Fruit fly (Drosophila melanogaster) whole organism, embryonic: ENCODE measurements around the gene Rchy1.
A peak's percentile ranks its signal among the peaks of the same experiment; 100 is the strongest.

ENCODE experiments used
- Ada2b ChIP-seq: fragments of 200-800 bp; sonication (Bioruptor generic); IDR thresholded peaks from 2 replicates; pipeline ENCODE4 v1.3.6; 2022; ENCODE audit warnings: missing biosample characterization, missing genetic modification characterization
- Asciz ChIP-seq: fragments of 200-800 bp; sonication (Bioruptor generic); optimal IDR thresholded peaks from 2 replicates; lab custom pipeline; 2017; ENCODE audit warnings: missing biosample characterization, mild to moderate bottlenecking, missing genetic modification characterization, missing genetic modification reagents
- CG10209 ChIP-seq: fragments of 200-800 bp; sonication (Bioruptor generic); optimal IDR thresholded peaks from 3 replicates; lab custom pipeline; 2017; ENCODE audit warnings: missing biosample characterization, mild to moderate bottlenecking, missing genetic modification characterization, missing genetic modification reagents
- CG10267 ChIP-seq: fragments of 200-800 bp; sonication (Bioruptor generic); optimal IDR thresholded peaks from 2 replicates; lab custom pipeline; 2018; ENCODE audit warnings: missing biosample characterization, mild to moderate bottlenecking, missing genetic modification characterization, moderate library complexity
- CG10565 ChIP-seq: fragments of 200-800 bp; sonication (Bioruptor generic); optimal IDR thresholded peaks from 3 replicates; lab custom pipeline; 2016; ENCODE audit warnings: missing biosample characterization, mild to moderate bottlenecking, missing genetic modification characterization
- CG12391 ChIP-seq: fragments of 200-800 bp; sonication (Bioruptor generic); optimal IDR thresholded peaks from 3 replicates; lab custom pipeline; 2018; ENCODE audit warnings: missing biosample characterization, mild to moderate bottlenecking, missing genetic modification characterization, moderate library complexity
- CG13624 ChIP-seq: fragments of 200-800 bp; sonication (Bioruptor generic); optimal IDR thresholded peaks from 2 replicates; lab custom pipeline; 2016; ENCODE audit warnings: missing biosample characterization, missing genetic modification characterization
- CG14050 ChIP-seq: fragments of 200-800 bp; sonication (Bioruptor generic); IDR thresholded peaks from 3 replicates; pipeline ENCODE4 v1.3.6; 2022; ENCODE audit warnings: missing biosample characterization, missing genetic modification characterization
- CG15011 ChIP-seq: fragments of 200-800 bp; sonication (Bioruptor generic); optimal IDR thresholded peaks from 3 replicates; lab custom pipeline; 2018; ENCODE audit warnings: missing biosample characterization, mild to moderate bottlenecking, missing genetic modification characterization
- CG16779 ChIP-seq: fragments of 200-800 bp; sonication (Bioruptor generic); IDR thresholded peaks from 2 replicates; pipeline ENCODE4 v1.3.6; 2022; ENCODE audit warnings: missing biosample characterization, missing genetic modification characterization
- CG17912 ChIP-seq: fragments of 200-800 bp; sonication (Bioruptor generic); optimal IDR thresholded peaks from 2 replicates; lab custom pipeline; 2018; ENCODE audit warnings: missing biosample characterization, mild to moderate bottlenecking, missing genetic modification characterization
- CG33213 ChIP-seq: fragments of 200-800 bp; sonication (Bioruptor generic); optimal IDR thresholded peaks from 3 replicates; lab custom pipeline; 2016; ENCODE audit warnings: missing biosample characterization, missing genetic modification characterization
- CG34376 ChIP-seq: fragments of 200-800 bp; sonication (Bioruptor generic); optimal IDR thresholded peaks from 2 replicates; lab custom pipeline; 2018; ENCODE audit warnings: missing biosample characterization, mild to moderate bottlenecking, missing genetic modification characterization
- CG7556 ChIP-seq: fragments of 200-800 bp; sonication (Bioruptor generic); optimal IDR thresholded peaks from 2 replicates; lab custom pipeline; 2017; ENCODE audit warnings: missing biosample characterization, mild to moderate bottlenecking, missing genetic modification characterization
- CG7745 ChIP-seq: fragments of 200-800 bp; sonication (Bioruptor generic); optimal IDR thresholded peaks from 2 replicates; lab custom pipeline; 2018; ENCODE audit warnings: missing biosample characterization, mild to moderate bottlenecking, missing genetic modification characterization, moderate library complexity
- CG7928 ChIP-seq: fragments of 200-800 bp; sonication (Bioruptor generic); optimal IDR thresholded peaks from 2 replicates; lab custom pipeline; 2017; ENCODE audit warnings: missing biosample characterization, mild to moderate bottlenecking, missing genetic modification characterization
- CG8089 ChIP-seq: fragments of 200-800 bp; sonication (Bioruptor generic); optimal IDR thresholded peaks from 3 replicates; lab custom pipeline; 2016; ENCODE audit warnings: missing biosample characterization, missing genetic modification characterization
- CG8478 ChIP-seq: fragments of >200 bp; optimal IDR thresholded peaks from 2 replicates; lab custom pipeline; 2018
- CrebB ChIP-seq: fragments of 200-800 bp; sonication (Bioruptor generic); optimal IDR thresholded peaks from 3 replicates; lab custom pipeline; 2018; ENCODE audit warnings: missing biosample characterization, mild to moderate bottlenecking, missing genetic modification characterization
- D19A ChIP-seq: fragments of 200-800 bp; optimal IDR thresholded peaks from 3 replicates; lab custom pipeline; 2019; ENCODE audit warnings: missing biosample characterization, mild to moderate bottlenecking, missing genetic modification characterization, moderate library complexity
- Doc3 ChIP-seq: fragments of 200-800 bp; sonication (Bioruptor generic); IDR thresholded peaks from 3 replicates; pipeline ENCODE4 v1.3.6; 2022; ENCODE audit warnings: missing biosample characterization, missing genetic modification characterization; ENCODE audit not compliant: partially characterized antibody
- Fer1 ChIP-seq: fragments of 200-800 bp; sonication (Bioruptor generic); optimal IDR thresholded peaks from 2 replicates; lab custom pipeline; 2017; ENCODE audit warnings: missing biosample characterization, mild to moderate bottlenecking, missing genetic modification characterization
- HLHmδ ChIP-seq: fragments of 200-800 bp; sonication (Bioruptor generic); optimal IDR thresholded peaks from 2 replicates; lab custom pipeline; 2018; ENCODE audit warnings: missing biosample characterization, mild to moderate bottlenecking, missing genetic modification characterization, moderate library complexity
- Lpt ChIP-seq: fragments of >200 bp; optimal IDR thresholded peaks from 2 replicates; lab custom pipeline; 2018; ENCODE audit warnings: missing biosample characterization, missing genetic modification characterization
- MESR4 ChIP-seq: fragments of 200-800 bp; sonication (Bioruptor generic); optimal IDR thresholded peaks from 2 replicates; lab custom pipeline; 2018; ENCODE audit warnings: missing biosample characterization, mild to moderate bottlenecking, missing genetic modification characterization, moderate library complexity
- Meics ChIP-seq: fragments of 200-800 bp; sonication (Bioruptor generic); optimal IDR thresholded peaks from 2 replicates; lab custom pipeline; 2017; ENCODE audit warnings: missing biosample characterization, mild to moderate bottlenecking, missing genetic modification characterization
- Xrp1 ChIP-seq: fragments of 200-800 bp; sonication (Bioruptor generic); IDR thresholded peaks from 2 replicates; pipeline ENCODE4 v1.3.6; 2022; ENCODE audit warnings: missing biosample characterization, missing genetic modification characterization
- YL-1 ChIP-seq: fragments of 200-800 bp; sonication (Bioruptor generic); optimal IDR thresholded peaks from 3 replicates; lab custom pipeline; 2017; ENCODE audit warnings: missing biosample characterization, mild to moderate bottlenecking, missing genetic modification characterization
- ab ChIP-seq: fragments of 200-800 bp; sonication (Bioruptor generic); optimal IDR thresholded peaks from 2 replicates; lab custom pipeline; 2016; ENCODE audit warnings: missing biosample characterization, missing genetic modification characterization
- abd-A ChIP-seq: fragments of 200-800 bp; sonication (Bioruptor generic); optimal IDR thresholded peaks from 3 replicates; lab custom pipeline; 2019; ENCODE audit warnings: missing biosample characterization, mild to moderate bottlenecking, missing genetic modification characterization, moderate library complexity
- ap ChIP-seq: fragments of 200-800 bp; sonication (Bioruptor generic); IDR thresholded peaks from 2 replicates; pipeline ENCODE4 v1.3.6; 2022; ENCODE audit warnings: missing biosample characterization, missing genetic modification characterization
- bcd ChIP-seq: fragments of 200-800 bp; sonication (Bioruptor generic); optimal IDR thresholded peaks from 2 replicates; lab custom pipeline; 2017; ENCODE audit warnings: missing biosample characterization, mild to moderate bottlenecking, missing genetic modification characterization
- bowl ChIP-seq: fragments of 200-800 bp; sonication (Bioruptor generic); IDR thresholded peaks from 2 replicates; pipeline ENCODE4 v1.3.6; 2022; ENCODE audit warnings: missing biosample characterization, missing genetic modification characterization
- chinmo ChIP-seq: fragments of 200-800 bp; sonication (Bioruptor generic); IDR thresholded peaks from 4 replicates; pipeline ENCODE4 v1.3.6; 2022; ENCODE audit warnings: missing biosample characterization, missing genetic modification characterization; ENCODE audit not compliant: partially characterized antibody
- chn ChIP-seq: fragments of 200-800 bp; sonication (Bioruptor generic); optimal IDR thresholded peaks from 2 replicates; lab custom pipeline; 2016; ENCODE audit warnings: missing biosample characterization, missing genetic modification characterization
- crol ChIP-seq: fragments of 200-800 bp; sonication (Bioruptor generic); IDR thresholded peaks from 2 replicates; pipeline ENCODE4 v1.3.6; 2022; ENCODE audit warnings: missing biosample characterization, missing genetic modification characterization
- ftz-f1 ChIP-seq: fragments of 200-800 bp; sonication (Bioruptor generic); optimal IDR thresholded peaks from 2 replicates; lab custom pipeline; 2016; ENCODE audit warnings: missing biosample characterization, missing genetic modification characterization
- gcm ChIP-seq: fragments of 200-800 bp; sonication (Bioruptor generic); optimal IDR thresholded peaks from 2 replicates; lab custom pipeline; 2019; ENCODE audit warnings: missing biosample characterization, mild to moderate bottlenecking, missing genetic modification characterization, moderate library complexity
- grau ChIP-seq: fragments of 200-800 bp; optimal IDR thresholded peaks from 3 replicates; lab custom pipeline; 2019; ENCODE audit warnings: missing biosample characterization, mild to moderate bottlenecking, missing genetic modification characterization, moderate library complexity
- hbn ChIP-seq: fragments of 200-800 bp; sonication (Bioruptor generic); IDR thresholded peaks from 2 replicates; pipeline ENCODE4 v1.3.6; 2022; ENCODE audit warnings: missing biosample characterization, missing genetic modification characterization; ENCODE audit not compliant: partially characterized antibody
- insv ChIP-seq, 2 experiments: fragments of 200-800 bp; sonication (Bioruptor generic); optimal IDR thresholded peaks; 3 replicates each; lab custom pipeline; 2016 to 2018; ENCODE audit warnings: missing biosample characterization in 2 of 2, missing genetic modification characterization in 2 of 2
- kay ChIP-seq: fragments of 200-800 bp; sonication (Bioruptor generic); optimal IDR thresholded peaks from 2 replicates; lab custom pipeline; 2016; ENCODE audit warnings: missing biosample characterization, missing genetic modification characterization
- knrl ChIP-seq: fragments of 200-800 bp; sonication (Bioruptor generic); IDR thresholded peaks from 3 replicates; pipeline ENCODE4 v1.3.6; 2022; ENCODE audit warnings: missing biosample characterization, missing genetic modification characterization; ENCODE audit not compliant: partially characterized antibody
- lab ChIP-seq: fragments of 200-800 bp; sonication (Bioruptor generic); optimal IDR thresholded peaks from 3 replicates; lab custom pipeline; 2017; ENCODE audit warnings: missing biosample characterization, missing genetic modification characterization, mild to moderate bottlenecking, moderate library complexity, missing genetic modification reagents
- mirr ChIP-seq: fragments of 200-800 bp; sonication (Bioruptor generic); optimal IDR thresholded peaks from 3 replicates; lab custom pipeline; 2018; ENCODE audit warnings: missing biosample characterization, mild to moderate bottlenecking, missing genetic modification characterization
- pros ChIP-seq: fragments of 200-800 bp; sonication (Bioruptor generic); optimal IDR thresholded peaks from 3 replicates; lab custom pipeline; 2019; ENCODE audit warnings: missing biosample characterization, mild to moderate bottlenecking, missing genetic modification characterization, moderate library complexity
- pzg ChIP-seq: fragments of 200-800 bp; sonication (Bioruptor generic); optimal IDR thresholded peaks from 3 replicates; lab custom pipeline; 2018; ENCODE audit warnings: missing biosample characterization, mild to moderate bottlenecking, missing genetic modification characterization, moderate library complexity
- sqz ChIP-seq: fragments of 200-800 bp; sonication (Bioruptor generic); optimal IDR thresholded peaks from 3 replicates; lab custom pipeline; 2018; ENCODE audit warnings: missing biosample characterization, mild to moderate bottlenecking, missing genetic modification characterization

The Rchy1 gene

DNA sequence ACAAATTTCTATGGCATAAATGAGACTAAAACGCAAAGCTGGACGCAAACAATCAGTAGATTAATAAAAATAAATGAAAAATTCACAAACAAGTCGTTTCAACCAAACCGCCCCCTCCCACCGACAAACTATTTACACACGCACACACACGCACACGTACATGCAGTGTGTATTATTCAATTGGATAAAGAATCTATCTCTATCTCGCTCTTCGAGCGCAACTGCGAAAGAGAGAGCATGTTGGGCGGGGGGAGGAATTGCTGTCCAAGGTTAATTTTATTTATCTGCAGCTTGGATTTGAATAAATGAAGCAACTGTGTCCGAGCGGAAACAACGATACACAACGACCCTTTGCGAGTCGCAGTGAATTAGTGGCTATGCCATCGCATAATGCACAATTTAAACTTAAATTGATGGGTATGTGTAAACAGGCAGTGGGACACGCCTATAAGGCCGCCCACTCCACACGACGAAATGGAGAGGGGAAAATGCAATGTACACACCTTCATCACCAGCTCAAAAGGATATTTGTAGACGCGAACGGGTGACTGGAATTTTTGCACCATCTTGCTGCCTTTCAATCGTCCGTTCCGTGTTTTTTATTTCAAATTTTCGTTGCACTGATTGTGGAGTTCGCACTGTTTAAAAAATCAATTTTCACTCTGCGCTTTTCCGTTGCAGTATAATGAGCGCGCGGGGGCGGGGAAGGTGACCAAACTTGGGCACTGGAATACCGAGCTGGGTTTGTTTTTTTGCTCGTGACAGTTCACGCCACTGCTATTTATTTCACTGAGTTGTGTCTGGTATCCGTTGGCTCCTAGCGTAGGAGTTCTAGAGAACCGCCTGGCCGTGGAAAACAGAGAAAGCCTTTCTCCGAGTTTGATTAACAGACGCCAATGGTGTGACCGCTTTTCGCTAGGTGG lies 10.2 kb downstream of the Rchy1 start, which contains the start of gene retm (continued):
- peak; percentile 57 for TF ChIP-seq MESR4 (GFP tag; lab: Kevin White, UChicago)
- TF ChIP-seq CG12391 (tag; lab: Kevin White, UChicago), result peak; percentile 8
- TF ChIP-seq crol (GFP tag; lab: Robert Waterston, UW), result peak; percentile 93
- no peak for TF ChIP-seq CG10209 (GFP tag; lab: Kevin White, UChicago)
- peak in 1 of 2 experiments; percentile 24 for TF ChIP-seq insv (GFP tag; optimal IDR thresholded peaks at IDR 0.05; lab: Kevin White, UChicago)
- TF ChIP-seq bcd (GFP tag; lab: Kevin White, UChicago), result no peak
- TF ChIP-seq Meics (GFP tag; lab: Kevin White, UChicago), result no peak
- TF ChIP-seq CG33213 (GFP tag; lab: Kevin White, UChicago), result no peak
- peak; percentile 57 for TF ChIP-seq YL-1 (GFP tag; lab: Kevin White, UChicago)
- peak; percentile 92 for TF ChIP-seq ftz-f1 (GFP tag; lab: Kevin White, UChicago)
- TF ChIP-seq CG17912 (GFP tag; lab: Kevin White, UChicago), result no peak
- TF ChIP-seq Ada2b (GFP tag; lab: Robert Waterston, UW), result no peak
- no peak for TF ChIP-seq sqz (GFP tag; lab: Kevin White, UChicago)
- TF ChIP-seq CG15011 (GFP tag; lab: Kevin White, UChicago), result no peak
- TF ChIP-seq Asciz, result no peak
- TF ChIP-seq CG10565, result no peak
- no peak for TF ChIP-seq CG7556 (GFP tag; lab: Kevin White, UChicago)
- peak; percentile 96 for TF ChIP-seq chinmo (GFP tag; lab: Robert Waterston, UW)
- peak; percentile 2 for TF ChIP-seq CG34376 (GFP tag; lab: Kevin White, UChicago)
- TF ChIP-seq CG8089 (GFP tag; lab: Kevin White, UChicago), result no peak
- TF ChIP-seq pros (GFP tag; lab: Kevin White, UChicago), result peak; percentile 58
- peak; percentile 18; the same call in 1 of the 2 replicates for TF ChIP-seq Xrp1 (GFP tag; lab: Robert Waterston, UW)
- TF ChIP-seq Fer1, result peak; percentile 17
- TF ChIP-seq gcm (GFP tag; lab: Kevin White, UChicago), result no peak
- TF ChIP-seq chn (GFP tag; lab: Kevin White, UChicago), result peak; percentile 70
- no peak for TF ChIP-seq knrl (GFP tag; lab: Robert Waterston, UW)
- TF ChIP-seq mirr (GFP tag; lab: Kevin White, UChicago), result peak; percentile 53
- no peak for TF ChIP-seq pzg
- no peak for TF ChIP-seq CG14050 (GFP tag; lab: Robert Waterston, UW)
- no peak for TF ChIP-seq ap (GFP tag; lab: Robert Waterston, UW)
- peak; percentile 14 for TF ChIP-seq CrebB (tag; lab: Kevin White, UChicago)
- TF ChIP-seq CG7745 (tag; lab: Kevin White, UChicago), result peak; percentile 57
- no peak for TF ChIP-seq CG13624 (GFP tag; lab: Kevin White, UChicago)
- peak; percentile 54 for TF ChIP-seq lab (GFP tag; lab: Kevin White, UChicago)
- TF ChIP-seq bowl, result no peak
- TF ChIP-seq CG10267 (tag; lab: Kevin White, UChicago), result no peak
- no peak for TF ChIP-seq grau (tag; lab: Kevin White, UChicago)
- TF ChIP-seq Doc3 (GFP tag; lab: Robert Waterston, UW), result no peak
- TF ChIP-seq D19A, result peak; percentile 14
- TF ChIP-seq kay (GFP tag; lab: Kevin White, UChicago), result no peak
- TF ChIP-seq CG8478, result no peak
- TF ChIP-seq CG7928 (GFP tag; lab: Kevin White, UChicago), result no peak
- TF ChIP-seq CG16779 (GFP tag; lab: Robert Waterston, UW), result no peak
- TF ChIP-seq abd-A (tag; lab: Kevin White, UChicago), result no peak
- TF ChIP-seq ab, result no peak
- TF ChIP-seq Lpt (GFP tag; lab: Kevin White, UChicago), result no peak
- TF ChIP-seq HLHmδ (GFP tag; lab: Kevin White, UChicago), result peak; percentile 50
- no peak for TF ChIP-seq hbn (GFP tag; lab: Robert Waterston, UW)
